Worm (Caenorhabditis elegans): Measurements from ENCODE around the gene lys-6.

DNA sequence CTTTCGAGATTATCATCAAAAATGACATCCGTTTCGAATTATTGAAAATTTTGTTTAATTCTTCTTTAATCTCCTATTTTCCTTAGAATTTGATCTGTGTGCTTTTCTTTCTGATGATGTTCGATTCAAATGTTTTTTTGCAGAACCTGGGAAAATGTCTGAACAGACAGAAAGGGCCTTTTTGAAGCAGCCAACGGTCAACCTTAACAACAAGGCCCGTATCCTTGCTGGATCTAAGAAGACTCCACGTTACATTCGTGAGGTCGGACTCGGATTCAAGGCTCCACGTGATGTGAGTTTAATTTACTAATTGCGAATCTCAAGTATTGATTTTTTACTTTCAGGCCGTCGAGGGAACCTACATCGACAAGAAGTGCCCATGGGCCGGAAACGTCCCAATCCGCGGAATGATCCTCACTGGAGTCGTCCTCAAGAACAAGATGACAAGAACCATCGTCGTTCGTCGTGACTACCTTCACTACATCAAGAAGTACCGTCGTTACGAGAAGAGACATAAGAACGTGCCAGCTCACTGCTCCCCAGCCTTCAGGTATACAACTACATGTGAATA lies 25.2 kb downstream of the lys-6 start, which contains the start of gene rps-11:
- no peak for TF ChIP-seq hmg-4 (GFP tag; optimal IDR thresholded peaks at IDR 0.05)
- no peak for TF ChIP-seq ama-1 (optimal IDR thresholded peaks at IDR 0.05)
- no peak for TF ChIP-seq tra-4 (tag; optimal IDR thresholded peaks at IDR 0.05)
- TF ChIP-seq scrt-1 (GFP tag; IDR thresholded peaks at IDR 0.05): no peak
- TF ChIP-seq tbx-11 (GFP tag; IDR thresholded peaks at IDR 0.05): no peak
- TF ChIP-seq sea-1 (GFP tag; conservative IDR thresholded peaks at IDR 0.05): no peak
- no peak for TF ChIP-seq F13C5.2 (tag; optimal IDR thresholded peaks at IDR 0.05)
- TF ChIP-seq ets-7 (tag; optimal IDR thresholded peaks at IDR 0.05): no peak
- TF ChIP-seq tbx-37 (GFP tag; conservative IDR thresholded peaks at IDR 0.05): no peak
- no peak for TF ChIP-seq ceh-13 (GFP tag; optimal IDR thresholded peaks at IDR 0.05)
